Worm (Caenorhabditis elegans): ENCODE data around the gene ubq-1.

The ubq-1 gene

DNA sequence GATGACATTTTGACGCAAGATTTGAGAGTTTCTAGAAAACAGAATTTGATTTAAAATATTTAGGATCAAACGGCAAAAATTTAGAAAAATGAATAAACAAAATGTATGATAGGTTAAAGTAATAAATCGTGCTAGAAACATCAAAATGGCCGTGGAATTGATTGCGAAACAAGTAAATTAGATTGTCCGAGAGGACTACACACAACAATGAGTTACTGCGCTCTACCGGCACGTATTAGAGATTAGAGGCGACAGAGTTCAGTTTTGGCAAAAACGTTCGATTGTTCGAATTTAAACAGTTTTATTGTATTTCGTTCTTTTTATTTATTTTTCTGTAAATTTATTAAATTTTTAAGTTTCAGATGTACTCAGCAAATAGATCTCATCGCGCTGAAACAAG lies 14.3 kb upstream of the ubq-1 start, which contains the start of the genes dnc-2 and bcl-7:
Gene dnc-2, minus strand, starts transcription at position 33 of the 400 bp plus-strand sequence.
Gene bcl-7, plus strand, starts transcription at position 363 of the 400 bp plus-strand sequence.
- no peak for TF ChIP-seq unc-62 (GFP tag; optimal IDR thresholded peaks at IDR 0.05)

DNA sequence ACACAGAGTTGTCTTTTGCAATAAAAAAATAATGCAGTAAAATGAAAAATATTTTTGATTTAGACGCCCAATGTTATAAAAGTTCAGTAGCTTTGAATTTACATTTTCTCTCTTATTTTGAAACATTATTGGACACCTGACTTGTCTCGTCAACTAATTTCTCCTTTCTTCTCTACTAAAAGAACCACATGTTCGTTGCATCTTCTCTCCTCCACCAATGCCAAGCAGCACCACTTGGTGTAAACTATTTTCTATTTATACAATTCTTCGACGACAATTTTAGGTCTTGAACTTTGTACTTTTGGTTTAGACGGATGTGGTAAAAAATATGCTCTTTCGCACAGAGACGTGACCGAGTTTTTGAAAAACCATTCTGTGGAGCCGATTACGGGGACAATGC lies 9.4 kb upstream of the ubq-1 start:
- TF ChIP-seq unc-62 (GFP tag; optimal IDR thresholded peaks at IDR 0.05), result no peak

DNA sequence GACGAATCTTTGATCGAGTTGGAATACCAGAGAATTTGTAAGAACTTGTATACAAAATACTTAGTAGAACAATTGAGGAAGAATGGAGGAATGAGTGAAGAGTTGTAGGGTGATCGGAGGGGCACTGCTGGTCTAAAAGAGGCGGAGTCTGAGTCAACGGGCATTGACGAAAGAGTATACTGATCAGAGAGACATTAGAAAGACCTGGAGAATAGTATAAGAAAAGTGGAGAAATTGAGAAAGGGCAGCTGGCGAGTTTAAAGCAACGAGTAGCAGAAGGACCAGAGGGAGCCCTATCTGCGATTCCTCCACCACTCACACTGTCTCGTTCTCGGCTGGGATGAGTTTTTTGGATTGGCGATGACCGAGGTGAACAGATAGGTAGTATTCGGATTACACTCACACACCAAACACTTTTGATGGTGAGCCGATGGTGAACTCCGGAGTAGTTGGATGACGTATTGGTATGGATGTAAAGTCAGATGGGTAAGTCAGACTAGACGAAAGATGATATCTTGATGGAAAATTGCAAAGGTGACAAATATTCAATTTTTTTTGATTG lies 8.5 kb upstream of the ubq-1 start, which contains the start of gene EGAP1.5:
Gene EGAP1.5, plus strand, starts transcription at position 289 of the 562 bp plus-strand sequence.
- TF ChIP-seq unc-62 (GFP tag; optimal IDR thresholded peaks at IDR 0.05), result no peak

DNA sequence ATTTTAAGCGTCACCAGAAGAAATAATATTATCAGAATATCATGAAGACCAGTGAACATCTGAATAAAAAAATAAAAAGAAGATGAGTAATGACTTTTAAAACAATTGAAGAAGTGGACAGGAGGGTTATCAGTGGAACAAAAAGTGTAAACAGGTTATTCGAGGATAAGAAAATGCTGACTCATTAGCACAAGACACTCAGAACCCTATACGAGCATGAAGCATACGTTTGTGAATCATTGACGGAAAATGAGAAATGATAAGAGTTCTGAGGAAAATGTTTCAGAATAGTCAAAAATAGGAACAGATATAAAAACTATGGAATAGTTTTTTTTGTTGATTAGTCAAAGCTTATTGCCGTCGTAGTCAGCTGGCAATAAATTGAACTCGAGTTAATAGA lies 7.2 kb upstream of the ubq-1 start, which contains the start of gene zmp-1:
Gene zmp-1, minus strand, starts transcription at position 101 of the 400 bp plus-strand sequence.
- TF ChIP-seq unc-62 (GFP tag; optimal IDR thresholded peaks at IDR 0.05), result no peak

DNA sequence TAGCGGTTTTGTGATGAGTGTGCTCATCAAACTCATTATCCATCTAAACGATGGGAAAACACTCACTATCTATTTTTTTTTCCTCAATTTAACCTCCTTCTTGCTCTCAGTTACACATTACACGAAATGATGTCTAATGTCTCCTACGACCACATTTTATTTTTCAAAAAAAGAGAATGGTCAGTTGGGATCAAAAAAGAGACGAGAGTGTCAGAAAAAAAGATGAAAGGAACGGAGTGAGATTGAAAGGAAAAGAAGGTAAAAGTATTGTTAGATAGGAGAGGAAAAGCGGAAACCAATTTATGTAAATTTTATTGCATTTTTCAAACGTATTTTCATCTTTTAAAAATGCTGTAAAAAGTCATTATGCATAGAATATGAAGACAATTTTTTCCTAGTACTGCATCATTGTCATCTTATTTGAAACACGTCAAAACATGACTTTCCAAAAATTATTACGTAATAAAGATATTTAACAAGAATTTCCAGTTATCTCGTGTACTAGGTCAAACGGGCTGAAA lies 5.9 kb upstream of the ubq-1 start:
- no peak for TF ChIP-seq unc-62 (GFP tag; optimal IDR thresholded peaks at IDR 0.05)

DNA sequence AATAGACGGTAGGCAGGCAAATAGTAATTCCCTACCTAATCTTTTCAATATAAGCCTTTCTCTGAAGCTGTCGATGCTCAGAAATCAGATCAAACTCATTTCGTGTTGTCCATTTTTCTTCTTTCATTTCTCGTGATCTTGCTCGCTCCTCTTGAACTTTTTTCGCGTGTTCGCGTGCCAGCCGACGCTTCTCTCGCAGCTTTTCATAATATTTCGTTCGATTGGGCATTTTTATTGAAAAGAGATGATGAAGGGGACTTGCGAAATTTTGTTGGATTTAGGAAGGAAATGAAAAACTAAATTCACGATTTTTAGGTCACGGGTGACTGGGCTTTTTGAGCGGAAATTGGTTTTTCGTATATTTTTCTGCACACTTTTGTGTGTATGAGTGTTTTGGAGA lies 3.1 kb upstream of the ubq-1 start, which contains the start of gene EGAP1.1:
Gene EGAP1.1, minus strand, starts transcription at position 229 of the 400 bp plus-strand sequence.
- TF ChIP-seq unc-62 (GFP tag; optimal IDR thresholded peaks at IDR 0.05), result no peak

DNA sequence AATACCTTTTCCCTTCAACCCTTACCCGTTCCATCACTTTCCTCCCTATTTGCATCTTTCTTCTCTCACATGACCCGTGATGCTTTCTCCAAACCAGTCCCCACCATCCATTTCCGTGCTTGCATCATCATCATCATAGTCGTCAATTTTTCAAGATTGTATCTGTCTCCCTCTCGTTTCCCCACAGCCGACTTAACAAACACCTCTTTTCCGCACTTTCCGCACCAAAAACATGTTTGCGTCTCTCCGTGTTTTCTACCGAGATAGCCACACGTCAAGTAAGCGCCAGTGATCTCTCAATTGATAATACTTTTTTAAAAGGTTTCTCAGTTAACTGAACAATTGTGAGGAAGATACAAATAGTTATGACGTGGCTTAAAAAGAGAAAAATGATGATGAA lies 2.0 kb upstream of the ubq-1 start:
- TF ChIP-seq unc-62 (GFP tag; optimal IDR thresholded peaks at IDR 0.05), result no peak

DNA sequence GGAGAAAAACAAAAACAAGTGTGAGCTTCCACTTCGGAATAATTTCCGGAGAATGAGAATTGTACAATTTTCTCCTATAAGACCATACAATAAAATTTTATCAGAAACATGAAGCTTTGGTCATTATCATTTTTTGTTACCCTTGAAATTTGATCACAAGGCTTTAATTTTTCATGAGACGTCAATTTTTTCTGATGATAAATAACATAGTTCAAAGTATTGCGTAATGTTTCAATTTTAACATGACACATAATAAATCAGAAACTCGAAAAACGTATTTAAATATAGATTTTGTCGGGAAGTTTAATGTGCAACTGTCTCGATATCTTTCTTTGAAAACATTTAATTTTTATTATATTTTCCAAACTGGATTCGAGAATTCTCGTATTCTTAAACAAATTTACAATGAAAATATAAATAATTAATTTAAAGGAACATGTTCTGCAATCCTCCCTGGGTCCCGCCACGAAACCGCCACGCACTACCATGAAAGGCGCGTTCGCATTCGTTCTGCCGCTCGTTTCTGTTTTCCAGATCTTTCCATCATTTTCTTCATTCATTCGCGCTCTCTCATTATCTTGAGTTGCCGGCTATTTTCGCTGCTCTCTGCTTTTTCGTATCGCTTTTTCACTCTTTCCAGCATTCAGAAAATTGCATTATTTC lies 1.1 kb upstream of the ubq-1 start:
- TF ChIP-seq unc-62 (GFP tag; optimal IDR thresholded peaks at IDR 0.05), result no peak

DNA sequence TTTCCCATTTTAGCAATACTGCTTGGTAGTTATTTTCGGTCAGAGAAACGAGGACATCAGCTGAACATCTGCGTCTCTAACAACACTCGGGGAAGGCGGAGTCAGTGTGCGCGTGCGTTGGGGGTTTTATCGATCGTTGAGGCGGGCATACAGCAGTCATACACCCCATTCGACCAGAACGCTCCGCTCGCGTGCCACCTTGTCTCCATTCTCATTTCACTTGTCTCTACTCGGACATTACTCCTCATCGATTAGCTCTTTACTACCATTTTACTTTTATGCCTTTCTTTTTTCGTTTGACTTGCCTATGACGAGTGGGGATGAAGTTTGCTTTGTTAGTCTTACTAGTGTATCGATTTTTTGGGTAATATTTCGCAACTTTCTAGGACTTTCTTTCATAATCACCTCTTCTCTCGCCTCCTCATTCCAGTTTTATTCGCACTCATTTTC lies 496 bp downstream of the ubq-1 start:
- TF ChIP-seq unc-62 (GFP tag; optimal IDR thresholded peaks at IDR 0.05), result no peak

DNA sequence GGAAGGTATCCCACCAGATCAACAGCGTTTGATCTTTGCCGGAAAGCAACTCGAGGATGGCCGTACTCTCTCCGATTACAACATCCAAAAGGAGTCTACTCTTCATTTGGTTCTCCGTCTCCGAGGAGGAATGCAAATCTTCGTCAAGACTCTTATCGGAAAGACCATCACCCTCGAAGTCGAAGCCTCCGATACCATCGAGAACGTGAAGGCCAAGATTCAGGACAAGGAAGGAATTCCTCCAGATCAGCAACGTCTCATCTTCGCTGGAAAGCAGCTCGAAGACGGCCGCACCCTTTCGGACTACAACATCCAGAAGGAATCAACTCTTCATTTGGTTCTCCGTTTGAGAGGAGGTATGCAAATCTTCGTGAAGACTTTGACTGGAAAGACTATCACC lies 2.0 kb downstream of the ubq-1 start:
- TF ChIP-seq unc-62 (GFP tag; optimal IDR thresholded peaks at IDR 0.05), result no peak

DNA sequence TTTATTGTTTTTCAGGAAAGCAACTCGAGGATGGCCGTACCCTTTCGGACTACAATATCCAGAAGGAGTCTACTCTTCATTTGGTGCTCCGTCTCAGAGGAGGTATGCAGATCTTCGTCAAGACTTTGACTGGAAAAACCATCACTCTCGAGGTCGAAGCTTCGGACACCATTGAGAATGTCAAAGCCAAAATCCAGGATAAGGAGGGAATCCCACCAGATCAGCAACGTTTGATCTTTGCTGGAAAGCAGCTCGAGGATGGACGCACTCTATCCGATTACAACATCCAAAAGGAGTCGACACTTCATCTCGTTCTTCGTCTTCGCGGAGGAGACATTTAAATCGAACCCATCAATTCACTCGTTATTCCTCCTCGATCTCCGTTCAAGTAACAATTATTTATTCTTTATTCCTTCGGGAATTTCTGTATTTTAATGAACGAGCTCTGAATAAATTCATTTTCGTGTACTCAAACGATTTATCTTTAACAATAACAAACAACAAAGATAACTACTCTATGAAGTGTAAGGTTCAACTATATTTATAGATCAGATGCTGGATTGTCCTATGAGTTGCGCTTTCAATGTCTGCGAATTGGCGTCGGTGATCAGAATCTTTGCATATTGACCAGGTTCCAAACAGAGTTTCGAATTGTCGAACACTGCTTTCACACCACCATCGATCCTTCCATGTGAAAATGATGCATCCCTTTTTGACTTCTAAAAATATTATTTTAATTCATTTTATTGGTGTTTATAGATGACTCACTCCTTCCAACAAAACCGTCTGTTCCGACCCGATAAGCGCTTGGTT lies 3.5 kb downstream of the ubq-1 start:
- no peak for TF ChIP-seq unc-62 (GFP tag; optimal IDR thresholded peaks at IDR 0.05)

DNA sequence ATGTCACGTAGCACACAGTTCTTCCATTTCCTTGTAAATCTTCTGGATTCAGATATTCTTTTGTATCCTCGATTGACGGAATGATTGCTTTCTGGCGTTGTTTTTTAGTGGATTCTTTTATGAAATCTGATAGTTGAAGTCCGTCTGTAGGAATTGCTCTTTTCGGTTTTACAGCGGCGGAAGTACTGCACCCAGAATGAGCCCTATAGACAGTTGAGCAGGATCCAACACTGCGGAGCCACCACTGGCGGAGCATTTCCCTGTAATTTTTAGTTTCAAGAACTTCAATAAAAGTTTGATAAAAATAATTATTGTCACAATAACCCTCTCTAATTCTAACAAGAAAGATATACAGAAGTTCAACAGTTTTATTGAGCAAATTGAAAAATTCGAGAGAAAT lies 5.8 kb downstream of the ubq-1 start, which contains the start of gene F25B5.5:
Gene F25B5.5, minus strand, starts transcription at position 260 of the 400 bp plus-strand sequence.
- no peak for TF ChIP-seq unc-62 (GFP tag; optimal IDR thresholded peaks at IDR 0.05)

DNA sequence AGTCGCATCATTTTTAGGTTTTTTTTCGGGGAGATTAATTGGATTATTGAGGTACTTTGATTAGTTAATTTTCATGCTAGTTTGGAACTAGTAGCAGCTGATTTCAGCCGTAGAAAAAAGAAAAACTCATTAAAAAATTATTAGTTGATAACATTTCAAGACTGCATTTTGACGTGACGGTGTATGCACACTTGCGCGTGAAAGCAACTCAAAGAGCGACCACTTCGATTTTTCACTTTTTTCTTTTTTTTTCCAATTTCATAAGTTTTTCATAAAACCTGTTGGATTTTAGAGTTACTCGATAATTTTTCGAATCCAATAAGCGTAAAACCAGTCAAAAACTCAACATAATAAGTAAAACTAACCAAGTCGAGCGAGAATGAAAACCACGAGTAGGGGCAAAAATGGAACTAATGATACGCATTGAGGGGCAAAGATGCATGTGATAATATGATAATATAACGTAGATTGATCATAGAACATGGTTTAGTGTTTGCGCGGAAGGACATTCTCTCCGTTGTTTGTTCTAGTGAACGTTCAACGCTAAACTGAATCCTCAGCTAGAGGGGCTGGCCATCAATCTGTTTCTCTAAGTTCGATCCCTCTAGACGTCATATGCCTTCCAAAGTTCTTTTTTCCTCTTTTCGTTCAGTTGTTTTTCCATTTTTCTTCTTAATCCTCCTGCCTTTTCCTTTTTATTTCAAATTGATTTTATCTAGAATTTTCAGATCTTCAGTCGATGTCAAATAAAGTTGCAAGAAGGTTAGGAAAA lies 8.3 kb downstream of the ubq-1 start, which contains the start of the genes F25B5.6 and F25B5.3:
Gene F25B5.6, minus strand, starts transcription at position 572 of the 772 bp plus-strand sequence.
Gene F25B5.3, plus strand, starts transcription at position 722 of the 772 bp plus-strand sequence.
- TF ChIP-seq unc-62 (GFP tag; optimal IDR thresholded peaks at IDR 0.05), result no peak

DNA sequence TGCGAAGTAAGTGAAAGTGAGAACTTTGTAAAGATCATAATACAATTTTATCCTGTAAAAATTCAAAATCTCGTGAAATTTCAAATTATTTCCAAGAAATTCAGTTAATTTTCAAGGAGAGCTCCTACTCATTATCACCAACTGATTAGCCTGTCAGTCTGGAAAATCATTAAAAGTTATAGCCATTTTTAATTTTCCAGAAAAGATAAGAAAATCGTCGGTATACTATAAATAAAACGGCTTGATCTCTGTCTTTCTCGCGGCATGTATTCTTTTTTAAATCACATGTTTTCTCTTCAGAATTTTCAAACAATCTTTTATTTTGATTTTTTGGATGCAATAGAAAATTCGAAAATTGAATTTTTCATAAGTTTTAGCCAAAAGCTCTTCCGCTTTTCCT lies 8.9 kb downstream of the ubq-1 start:
- TF ChIP-seq unc-62 (GFP tag; optimal IDR thresholded peaks at IDR 0.05), result no peak

DNA sequence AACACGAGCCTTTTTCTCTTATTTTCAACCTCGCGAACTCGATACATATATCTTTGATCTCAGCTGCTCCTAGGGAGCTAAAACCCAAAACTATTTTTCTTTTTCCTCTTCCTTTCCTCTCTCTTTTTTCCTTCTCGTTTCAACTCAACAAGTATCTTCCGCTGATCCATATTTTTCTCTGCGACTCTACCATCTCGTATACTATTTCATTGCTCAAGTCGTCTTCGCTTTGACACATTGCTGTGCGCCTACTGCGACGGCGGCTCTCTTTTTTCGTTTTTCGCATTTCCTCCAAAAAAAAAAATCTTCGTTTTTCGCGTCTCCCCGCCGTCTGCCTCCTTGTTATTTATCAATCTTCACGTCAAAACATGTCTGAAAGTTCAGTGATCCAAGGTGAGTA lies 9.8 kb downstream of the ubq-1 start:
- no peak for TF ChIP-seq unc-62 (GFP tag; optimal IDR thresholded peaks at IDR 0.05)
